Worm (Caenorhabditis elegans) whole organism, L1 larva: ENCODE results near the gene oac-46.

ENCODE experiments used
- ama-1 ChIP-seq: fragments of 150-350 bp; optimal IDR thresholded peaks from 2 replicates; lab custom pipeline; 2014
- ceh-8 ChIP-seq: fragments of 200-800 bp; sonication (Bioruptor generic); optimal IDR thresholded peaks from 2 replicates; lab custom pipeline; 2018; ENCODE audit warnings: mild to moderate bottlenecking, missing genetic modification characterization, moderate library complexity, missing compliant biosample characterization
- dpl-1 ChIP-seq, 3 experiments: fragments of 150-350 bp in 2 of 3; sonication (generic microtip) in 1 of 3; optimal IDR thresholded peaks; 2 replicates each; lab custom pipeline; 2014 to 2017; ENCODE audit warnings: missing biosample characterization in 3 of 3, missing genetic modification characterization in 3 of 3, missing genetic modification reagents in 3 of 3
- elt-3 ChIP-seq, 6 experiments: fragments of 150-350 bp in 1 of 6; sonication (generic microtip); optimal IDR thresholded peaks; 2 replicates each; lab custom pipeline; 2017 to 2018; ENCODE audit warnings: missing biosample characterization in 6 of 6, missing genetic modification characterization in 6 of 6, inconsistent platforms in 1 of 6

DNA sequence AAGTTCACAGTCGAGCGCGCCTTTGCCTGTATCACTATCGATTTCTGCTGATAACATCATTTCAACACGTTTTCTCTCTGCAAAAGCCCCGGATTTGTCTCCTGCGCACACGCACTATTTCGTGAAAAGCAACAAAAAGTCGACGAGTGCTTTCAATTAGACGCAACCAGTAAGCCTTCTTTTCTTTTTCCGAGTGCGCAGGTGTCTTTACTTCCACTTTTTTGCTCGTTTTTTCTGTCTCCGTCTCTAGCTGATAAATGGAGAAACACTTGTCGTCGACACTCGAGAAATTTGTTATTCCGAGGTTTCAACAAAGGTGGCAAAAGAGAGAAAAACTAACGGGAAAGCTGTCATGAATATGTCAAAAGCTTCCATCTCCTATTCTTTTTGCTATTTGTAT, 39.7 kb upstream of the oac-46 start:
- TF ChIP-seq ceh-8 (no peak), elt-3 (tag; optimal IDR thresholded peaks at IDR 0.05; lab: Kevin White, UChicago) (no peak), ama-1 (no peak), dpl-1 (GFP tag; optimal IDR thresholded peaks at IDR 0.05; lab: Kevin White, UChicago) (no peak)
